Fruit fly (Drosophila melanogaster): ENCODE results near the gene CG6712.

Gene CG6712

dm6 chr2L:12063035-12063434 is 33.3 kb downstream of the CG6712 start, which contains the start of gene Rab3-GAP (continued):
- TF ChIP-seq CG13624 (GFP tag; optimal IDR thresholded peaks at IDR 0.05), result peak; percentile 1
- TF ChIP-seq CG4404 (GFP tag; IDR thresholded peaks at IDR 0.05), result no peak
- TF ChIP-seq sens (GFP tag), result peak; percentile 87
- TF ChIP-seq CG1603 (tag; optimal IDR thresholded peaks at IDR 0.05), result peak; percentile 59
- no peak; the same call in 1 of the 2 replicates for TF ChIP-seq CG31441 (GFP tag; IDR thresholded peaks at IDR 0.05)
- no peak for TF ChIP-seq btn (GFP tag; optimal IDR thresholded peaks at IDR 0.05)
- TF ChIP-seq gce (GFP tag; IDR thresholded peaks at IDR 0.05), result no peak
- 0 out of 2 replicates have a peak, but pooled peaks have one; percentile 10 for TF ChIP-seq CG9932 (GFP tag; IDR thresholded peaks at IDR 0.05)
- no peak for TF ChIP-seq sc (optimal IDR thresholded peaks at IDR 0.05)
- no peak for TF ChIP-seq sc (GFP tag; optimal IDR thresholded peaks at IDR 0.05)
- no peak for TF ChIP-seq dm (GFP tag; optimal IDR thresholded peaks at IDR 0.05)
- peak; percentile 77 for TF ChIP-seq CG13287 (GFP tag; IDR thresholded peaks at IDR 0.05; ENCODE audit: partially characterized antibody)
- TF ChIP-seq ash1 (GFP tag; optimal IDR thresholded peaks at IDR 0.05), result no peak
- TF ChIP-seq CG4328 (GFP tag; optimal IDR thresholded peaks at IDR 0.05), result no peak
- TF ChIP-seq Dll (GFP tag; IDR thresholded peaks at IDR 0.05; ENCODE audit: partially characterized antibody), result peak; percentile 76
- TF ChIP-seq esg (GFP tag; conservative IDR thresholded peaks at IDR 0.05), result no peak
- no peak for TF ChIP-seq Lim3 (GFP tag; IDR thresholded peaks at IDR 0.05)
- no peak for TF ChIP-seq kay (GFP tag; optimal IDR thresholded peaks at IDR 0.05)
- no peak for TF ChIP-seq CG10654 (GFP tag; optimal IDR thresholded peaks at IDR 0.05)
- TF ChIP-seq vfl (GFP tag; optimal IDR thresholded peaks at IDR 0.05), result no peak
- no peak for TF ChIP-seq D19A (tag; optimal IDR thresholded peaks at IDR 0.05)

dm6 chr2L:12055837-12056388 is 40.4 kb downstream of the CG6712 start, which contains the start of the genes JhI-21, RpL7-like and CG34164:
TSS of gene JhI-21 (minus strand) at chr2L:12056042.
TSS of gene RpL7-like (plus strand) at chr2L:12056326.
TSS of gene CG34164 (plus strand) at chr2L:12056348.
- peak; percentile 64; the same call in 1 of the 3 replicates for TF ChIP-seq Opbp (GFP tag; IDR thresholded peaks at IDR 0.05; ENCODE audit: partially characterized antibody)
- TF ChIP-seq Dref (GFP tag; IDR thresholded peaks at IDR 0.05), result peak; percentile 93
- TF ChIP-seq CG10543 (GFP tag; optimal IDR thresholded peaks at IDR 0.05), result no peak
- TF ChIP-seq CG10462 (GFP tag; optimal IDR thresholded peaks at IDR 0.05), result no peak
- TF ChIP-seq dpn (GFP tag; optimal IDR thresholded peaks at IDR 0.05), result no peak
- no peak for TF ChIP-seq Ravus (GFP tag; IDR thresholded peaks at IDR 0.05)
- TF ChIP-seq CG30020 (tag; optimal IDR thresholded peaks at IDR 0.05), result peak; percentile 2
- TF ChIP-seq Six4 (GFP tag; optimal IDR thresholded peaks at IDR 0.05), result no peak
- TF ChIP-seq pita (GFP tag; optimal IDR thresholded peaks at IDR 0.05), result no peak
- no peak for TF ChIP-seq fd64A (GFP tag; optimal IDR thresholded peaks at IDR 0.05)
- TF ChIP-seq abd-A (tag; optimal IDR thresholded peaks at IDR 0.05), result no peak
- TF ChIP-seq CG5245 (GFP tag; optimal IDR thresholded peaks at IDR 0.05), result no peak
- peak; percentile 43; the same call in 1 of the 2 replicates for TF ChIP-seq sna (GFP tag; IDR thresholded peaks at IDR 0.05; ENCODE audit: partially characterized antibody)
- no peak for TF ChIP-seq CG8388 (GFP tag; optimal IDR thresholded peaks at IDR 0.05)
- TF ChIP-seq danr (GFP tag; IDR thresholded peaks at IDR 0.05), result no peak
- TF ChIP-seq CrebB (tag; optimal IDR thresholded peaks at IDR 0.05), result no peak
- no peak for TF ChIP-seq CG11398 (GFP tag; optimal IDR thresholded peaks at IDR 0.05)
- TF ChIP-seq CG3838 (GFP tag; optimal IDR thresholded peaks at IDR 0.05), result no peak
- no peak; the same call in 1 of the 2 replicates for TF ChIP-seq CG31441 (GFP tag; IDR thresholded peaks at IDR 0.05)
- TF ChIP-seq en (GFP tag; optimal IDR thresholded peaks at IDR 0.05), result no peak
- TF ChIP-seq HLH3B (GFP tag; IDR thresholded peaks at IDR 0.05), result no peak
- no peak for TF ChIP-seq Hey (tag; optimal IDR thresholded peaks at IDR 0.05)
- TF ChIP-seq ac (GFP tag; optimal IDR thresholded peaks at IDR 0.05), result no peak
- TF ChIP-seq bbx (GFP tag; IDR thresholded peaks at IDR 0.05; ENCODE audit: partially characterized antibody), result peak; percentile 64
- peak; percentile 14; the same call in 1 of the 2 replicates for TF ChIP-seq vvl (GFP tag; IDR thresholded peaks at IDR 0.05)
- no peak for TF ChIP-seq jigr1 (GFP tag; IDR thresholded peaks at IDR 0.05)
- no peak for TF ChIP-seq gt (GFP tag; IDR thresholded peaks at IDR 0.05)
- no peak for TF ChIP-seq CG14667 (GFP tag; IDR thresholded peaks at IDR 0.05)
- TF ChIP-seq cas (GFP tag; IDR thresholded peaks at IDR 0.05), result no peak
- TF ChIP-seq CG30431 (GFP tag; optimal IDR thresholded peaks at IDR 0.05), result no peak
- TF ChIP-seq CG6175 (GFP tag; IDR thresholded peaks at IDR 0.05), result no peak
- TF ChIP-seq CG15073 (GFP tag; optimal IDR thresholded peaks at IDR 0.05), result peak; percentile 12

Measured in whole organism, embryonic.